ENCODE assay signal across 4 fruit fly cellular contexts in genomic region chr2L:11219446-11220038, dm6.
TF ChIP-seq lines count a peak whose summit lies in the region.

No protein-coding gene starts in this region.

TF ChIP-seq in whole organism, adult, 20 proteins besides CTCF, POLR2A, EP300 and RAD21 (continued from another document):
- TF ChIP-seq CG5204 (GFP tag; optimal IDR thresholded peaks at IDR 0.05; lab: Kevin White, UChicago) (peak; percentile 31), cic (GFP tag; optimal IDR thresholded peaks at IDR 0.05; lab: Kevin White, UChicago) (no peak)
TF ChIP-seq in whole organism, adult: peak in this region for 11.

TF ChIP-seq in whole organism, embryonic, 481 proteins besides CTCF, POLR2A, EP300 and RAD21 (continued from another document and continues in another):
- TF ChIP-seq Ada2b (GFP tag; IDR thresholded peaks at IDR 0.05; lab: Robert Waterston, UW) (peak; percentile 42; the same call in 1 of the 2 replicates), Six4 (GFP tag; optimal IDR thresholded peaks at IDR 0.05; lab: Kevin White, UChicago) (no peak), Oaz (GFP tag; IDR thresholded peaks at IDR 0.05; lab: Robert Waterston, UW) (0 out of 2 replicates have a peak, but pooled peaks have one; percentile 8), Dref (GFP tag; IDR thresholded peaks at IDR 0.05; lab: Robert Waterston, UW) (no peak), Sry-β (GFP tag; optimal IDR thresholded peaks at IDR 0.05; lab: Kevin White, UChicago) (no peak), Oli (tag; optimal IDR thresholded peaks at IDR 0.05; lab: Kevin White, UChicago) (peak; percentile 68), CG18619 (GFP tag; optimal IDR thresholded peaks at IDR 0.05; lab: Kevin White, UChicago) (no peak), chm (GFP tag; IDR thresholded peaks at IDR 0.05; lab: Robert Waterston, UW) (no peak), sens (GFP tag; lab: Kevin White, UChicago) (no peak), CG34422 (GFP tag; IDR thresholded peaks at IDR 0.05; lab: Robert Waterston, UW) (0 out of 3 replicates have a peak, but pooled peaks have one; percentile 14), CG8089 (GFP tag; optimal IDR thresholded peaks at IDR 0.05; lab: Kevin White, UChicago) (no peak), CG10366 (GFP tag; IDR thresholded peaks at IDR 0.05; lab: Robert Waterston, UW) (peak; percentile 46), CG18476 (GFP tag; optimal IDR thresholded peaks at IDR 0.05; lab: Kevin White, UChicago) (peak; percentile 3), CG3281 (GFP tag; optimal IDR thresholded peaks at IDR 0.05; lab: Kevin White, UChicago) (peak; percentile 52), run (tag; optimal IDR thresholded peaks at IDR 0.05; lab: Kevin White, UChicago) (peak; percentile 6), E2f2 (GFP tag; IDR thresholded peaks at IDR 0.05; lab: Robert Waterston, UW) (peak; percentile 41; the same call in 1 of the 2 replicates), CG12942 (GFP tag; optimal IDR thresholded peaks at IDR 0.05; lab: Kevin White, UChicago) (peak; percentile 18), CG43689 (GFP tag; IDR thresholded peaks at IDR 0.05; lab: Robert Waterston, UW) (no peak), CG32532 (GFP tag; IDR thresholded peaks at IDR 0.05; lab: Robert Waterston, UW) (0 out of 2 replicates have a peak, but pooled peaks have one; percentile 15), CG12744 (GFP tag; optimal IDR thresholded peaks at IDR 0.05; lab: Kevin White, UChicago) (no peak), CG5180 (GFP tag; optimal IDR thresholded peaks at IDR 0.05; lab: Kevin White, UChicago) (peak; percentile 53), Atf6 (GFP tag; IDR thresholded peaks at IDR 0.05; lab: Robert Waterston, UW) (peak; percentile 41; the same call in 1 of the 2 replicates), Sox100B (GFP tag; optimal IDR thresholded peaks at IDR 0.05; lab: Kevin White, UChicago) (peak; percentile 65), eve (GFP tag; optimal IDR thresholded peaks at IDR 0.05; lab: Kevin White, UChicago) (peak in 1 of 2 experiments; percentile 21), ase (GFP tag; IDR thresholded peaks at IDR 0.05; lab: Robert Waterston, UW) (peak; percentile 36; the same call in 1 of the 3 replicates), stc (GFP tag; IDR thresholded peaks at IDR 0.05; lab: Robert Waterston, UW) (0 out of 2 replicates have a peak, but pooled peaks have one; percentile 23), cato (GFP tag; optimal IDR thresholded peaks at IDR 0.05; lab: Kevin White, UChicago; ENCODE audit: borderline replicate concordance) (no peak), CG14667 (GFP tag; IDR thresholded peaks at IDR 0.05; lab: Robert Waterston, UW) (no peak; the same call in 1 of the 2 replicates), B-H1 (GFP tag; IDR thresholded peaks at IDR 0.05; lab: Robert Waterston, UW) (no peak), D (optimal IDR thresholded peaks at IDR 0.05; lab: Kevin White, UChicago) (peak; percentile 6), D (GFP tag; optimal IDR thresholded peaks at IDR 0.05; lab: Kevin White, UChicago) (peak; percentile 19), CG7745 (tag; optimal IDR thresholded peaks at IDR 0.05; lab: Kevin White, UChicago) (no peak), kay (GFP tag; optimal IDR thresholded peaks at IDR 0.05; lab: Kevin White, UChicago) (no peak), CG10321 (GFP tag; IDR thresholded peaks at IDR 0.05; lab: Robert Waterston, UW) (peak; percentile 53; the same call in 1 of the 2 replicates), CG8765 (GFP tag; IDR thresholded peaks at IDR 0.05; lab: Robert Waterston, UW) (no peak), klu (GFP tag; IDR thresholded peaks at IDR 0.05; lab: Robert Waterston, UW) (no peak), sim (GFP tag; IDR thresholded peaks at IDR 0.05; lab: Robert Waterston, UW) (no peak), Dek (tag; optimal IDR thresholded peaks at IDR 0.05; lab: Kevin White, UChicago) (peak; percentile 36), fd3F (GFP tag; optimal IDR thresholded peaks at IDR 0.05; lab: Kevin White, UChicago) (peak; percentile 38), zf30C (GFP tag; optimal IDR thresholded peaks at IDR 0.05; lab: Kevin White, UChicago) (no peak), z (GFP tag; IDR thresholded peaks at IDR 0.05; lab: Robert Waterston, UW) (no peak), CG30020 (tag; optimal IDR thresholded peaks at IDR 0.05; lab: Kevin White, UChicago) (no peak)

TF ChIP-seq in whole organism, prepupa, 60 proteins besides CTCF, POLR2A, EP300 and RAD21 (continued from another document):
- TF ChIP-seq CG4318 (GFP tag; optimal IDR thresholded peaks at IDR 0.05; lab: Kevin White, UChicago) = peak; percentile 71
- TF ChIP-seq acj6 (GFP tag; optimal IDR thresholded peaks at IDR 0.05; lab: Kevin White, UChicago) = peak; percentile 86
- peak; percentile 83 for TF ChIP-seq Sox14 (GFP tag; optimal IDR thresholded peaks at IDR 0.05; lab: Kevin White, UChicago)
- TF ChIP-seq Hr38 (GFP tag; optimal IDR thresholded peaks at IDR 0.05; lab: Kevin White, UChicago) = no peak
- peak; percentile 71; the same call in 2 of the 3 replicates for TF ChIP-seq CG6163 (GFP tag; IDR thresholded peaks at IDR 0.05; lab: Robert Waterston, UW)
- TF ChIP-seq Gug (GFP tag; IDR thresholded peaks at IDR 0.05; lab: Robert Waterston, UW) = peak; percentile 62; the same call in 1 of the 2 replicates
- TF ChIP-seq svp (GFP tag; lab: Kevin White, UChicago) = peak; percentile 93
- TF ChIP-seq CG31627 (GFP tag; optimal IDR thresholded peaks at IDR 0.05; lab: Kevin White, UChicago) = peak; percentile 82
- peak; percentile 76 for TF ChIP-seq spab (GFP tag; optimal IDR thresholded peaks at IDR 0.05; lab: Kevin White, UChicago)
- TF ChIP-seq lz (GFP tag; optimal IDR thresholded peaks at IDR 0.05; lab: Kevin White, UChicago) = peak; percentile 81
- peak; percentile 11 for TF ChIP-seq CG16779 (tag; optimal IDR thresholded peaks at IDR 0.05; lab: Kevin White, UChicago)
- peak; percentile 88 for TF ChIP-seq Met (GFP tag; optimal IDR thresholded peaks at IDR 0.05; lab: Kevin White, UChicago)
- TF ChIP-seq CG9139 (GFP tag; optimal IDR thresholded peaks at IDR 0.05; lab: Kevin White, UChicago) = peak; percentile 45
- TF ChIP-seq esn (GFP tag; optimal IDR thresholded peaks at IDR 0.05; lab: Kevin White, UChicago) = peak; percentile 90
- peak; percentile 47 for TF ChIP-seq fd85E (GFP tag; optimal IDR thresholded peaks at IDR 0.05; lab: Kevin White, UChicago)
- TF ChIP-seq Eip75B (GFP tag; optimal IDR thresholded peaks at IDR 0.05; lab: Kevin White, UChicago) = peak; percentile 85
- TF ChIP-seq CG6808 (GFP tag; optimal IDR thresholded peaks at IDR 0.05; lab: Kevin White, UChicago) = peak; percentile 80
- no peak for TF ChIP-seq fkh (GFP tag; optimal IDR thresholded peaks at IDR 0.05; lab: Kevin White, UChicago)
- TF ChIP-seq fd59A (GFP tag; optimal IDR thresholded peaks at IDR 0.05; lab: Kevin White, UChicago) = peak; percentile 76
- peak; percentile 86 for TF ChIP-seq Smox (GFP tag; optimal IDR thresholded peaks at IDR 0.05; lab: Kevin White, UChicago)
- peak; percentile 63 for TF ChIP-seq Blimp-1 (GFP tag; optimal IDR thresholded peaks at IDR 0.05; lab: Kevin White, UChicago)
- peak; percentile 86 for TF ChIP-seq Sox102F (GFP tag; optimal IDR thresholded peaks at IDR 0.05; lab: Kevin White, UChicago)
- peak; percentile 33 for TF ChIP-seq dac (GFP tag; optimal IDR thresholded peaks at IDR 0.05; lab: Kevin White, UChicago)
- peak; percentile 46 for TF ChIP-seq CG6854 (GFP tag; optimal IDR thresholded peaks at IDR 0.05; lab: Kevin White, UChicago)
- peak; percentile 86 for TF ChIP-seq CG34406 (GFP tag; optimal IDR thresholded peaks at IDR 0.05; lab: Kevin White, UChicago)
- peak; percentile 82 for TF ChIP-seq CG15336 (GFP tag; IDR thresholded peaks at IDR 0.05; lab: Robert Waterston, UW)
- peak; percentile 7 to 88 for TF ChIP-seq salr (GFP tag; optimal IDR thresholded peaks at IDR 0.05; lab: Kevin White, UChicago)
- TF ChIP-seq CG3919 (GFP tag; optimal IDR thresholded peaks at IDR 0.05; lab: Kevin White, UChicago) = peak; percentile 88
- peak; percentile 81 for TF ChIP-seq ss (GFP tag; optimal IDR thresholded peaks at IDR 0.05; lab: Kevin White, UChicago)
- TF ChIP-seq achi (GFP tag; optimal IDR thresholded peaks at IDR 0.05; lab: Kevin White, UChicago) = peak; percentile 83
- peak; percentile 80 for TF ChIP-seq Hr4 (GFP tag; optimal IDR thresholded peaks at IDR 0.05; lab: Kevin White, UChicago)
- TF ChIP-seq CG11762 (GFP tag; optimal IDR thresholded peaks at IDR 0.05; lab: Kevin White, UChicago; ENCODE audit: insufficient read depth) = peak; percentile 70
- peak; percentile 97 for TF ChIP-seq Eip78C (GFP tag; lab: Kevin White, UChicago)
- peak; percentile 81 for TF ChIP-seq net (GFP tag; optimal IDR thresholded peaks at IDR 0.05; lab: Kevin White, UChicago)
- TF ChIP-seq Sox15 (GFP tag; optimal IDR thresholded peaks at IDR 0.05; lab: Kevin White, UChicago) = peak; percentile 59
- TF ChIP-seq CG10669 (GFP tag; optimal IDR thresholded peaks at IDR 0.05; lab: Kevin White, UChicago) = peak; percentile 79
- peak; percentile 86 for TF ChIP-seq CG8119 (GFP tag; IDR thresholded peaks at IDR 0.05; lab: Robert Waterston, UW)
- TF ChIP-seq pdm3 (GFP tag; optimal IDR thresholded peaks at IDR 0.05; lab: Kevin White, UChicago) = peak; percentile 87
- peak; percentile 77 for TF ChIP-seq vri (GFP tag; optimal IDR thresholded peaks at IDR 0.05; lab: Kevin White, UChicago)
- TF ChIP-seq Hr39 (GFP tag; optimal IDR thresholded peaks at IDR 0.05; lab: Kevin White, UChicago) = peak; percentile 75
- peak; percentile 22 for TF ChIP-seq Eip93F (GFP tag; optimal IDR thresholded peaks at IDR 0.05; lab: Kevin White, UChicago)

TF ChIP-seq in whole organism, wandering third instar larva, 38 proteins besides CTCF, POLR2A, EP300 and RAD21 (continued from another document):
- TF ChIP-seq rgr (GFP tag; optimal IDR thresholded peaks at IDR 0.05; lab: Kevin White, UChicago) = peak; percentile 89
- peak; percentile 49 for TF ChIP-seq Jra (GFP tag; optimal IDR thresholded peaks at IDR 0.05; lab: Kevin White, UChicago)
- no peak for TF ChIP-seq usp (GFP tag; optimal IDR thresholded peaks at IDR 0.05; lab: Kevin White, UChicago)
- TF ChIP-seq Dif (GFP tag; optimal IDR thresholded peaks at IDR 0.05; lab: Kevin White, UChicago; ENCODE audit: partially characterized antibody) = no peak
- no peak for TF ChIP-seq pan (optimal IDR thresholded peaks at IDR 0.05; lab: Kevin White, UChicago)
- no peak for TF ChIP-seq CrebA (GFP tag; optimal IDR thresholded peaks at IDR 0.05; lab: Kevin White, UChicago; ENCODE audit: borderline replicate concordance)
- TF ChIP-seq HLH106 (tag; optimal IDR thresholded peaks at IDR 0.05; lab: Kevin White, UChicago) = peak; percentile 90
- TF ChIP-seq CG32264 (GFP tag; optimal IDR thresholded peaks at IDR 0.05; lab: Kevin White, UChicago) = peak; percentile 47
- TF ChIP-seq Sp1 (GFP tag; optimal IDR thresholded peaks at IDR 0.05; lab: Kevin White, UChicago) = peak; percentile 87
- no peak for TF ChIP-seq sv (GFP tag; optimal IDR thresholded peaks at IDR 0.05; lab: Kevin White, UChicago)
- peak; percentile 75 for TF ChIP-seq tai (GFP tag; optimal IDR thresholded peaks at IDR 0.05; lab: Kevin White, UChicago)
- TF ChIP-seq dsf (GFP tag; optimal IDR thresholded peaks at IDR 0.05; lab: Kevin White, UChicago; ENCODE audit: borderline replicate concordance) = peak; percentile 50
- no peak for TF ChIP-seq Hr83 (GFP tag; optimal IDR thresholded peaks at IDR 0.05; lab: Kevin White, UChicago; ENCODE audit: poor library complexity, severe bottlenecking)
- TF ChIP-seq dmrt93B (GFP tag; optimal IDR thresholded peaks at IDR 0.05; lab: Kevin White, UChicago) = peak; percentile 75
- TF ChIP-seq Rel (GFP tag; optimal IDR thresholded peaks at IDR 0.05; lab: Kevin White, UChicago) = peak; percentile 54
- TF ChIP-seq Rel (tag; optimal IDR thresholded peaks at IDR 0.05; lab: Kevin White, UChicago) = peak; percentile 61
